Worm (Caenorhabditis elegans) whole organism, young adult: ENCODE results near the gene C24H11.1.

Experiments used
- B0035.1 ChIP-seq: sonication (generic microtip); optimal IDR thresholded peaks from 2 replicates; lab custom pipeline; 2016; ENCODE audit warnings: missing genetic modification characterization, mild to moderate bottlenecking, missing compliant biosample characterization, missing genotype, missing genetic modification reagents
- F22D6.2 ChIP-seq: sonication (generic microtip); optimal IDR thresholded peaks from 2 replicates; lab custom pipeline; 2016; ENCODE audit warnings: mild to moderate bottlenecking, missing genetic modification characterization, missing compliant biosample characterization
- F23B12.7 ChIP-seq: sonication (generic microtip); optimal IDR thresholded peaks from 2 replicates; lab custom pipeline; 2017; ENCODE audit warnings: missing genetic modification characterization, mild to moderate bottlenecking, missing compliant biosample characterization, antibody characterized with exemption, moderate library complexity; ENCODE audit not compliant: insufficient read depth
- F49E8.2 ChIP-seq: sonication (generic microtip); optimal IDR thresholded peaks from 3 replicates; lab custom pipeline; 2017; ENCODE audit warnings: missing genetic modification characterization, mild to moderate bottlenecking, missing compliant biosample characterization, antibody characterized with exemption, moderate library complexity; ENCODE audit not compliant: insufficient read depth
- F52B5.7 ChIP-seq: sonication (generic microtip); optimal IDR thresholded peaks from 2 replicates; lab custom pipeline; 2016; ENCODE audit warnings: mild to moderate bottlenecking, missing genetic modification characterization, missing compliant biosample characterization
- T26A5.8 ChIP-seq: sonication (generic microtip); optimal IDR thresholded peaks from 2 replicates; lab custom pipeline; 2016; ENCODE audit warnings: missing genetic modification characterization, missing compliant biosample characterization
- Y56A3A.18 ChIP-seq: fragments of 200-800 bp; sonication (Bioruptor generic); IDR thresholded peaks from 2 replicates; pipeline ENCODE4 v1.3.6; 2022; ENCODE audit warnings: missing genetic modification reagents, missing genetic modification characterization, missing compliant biosample characterization
- Y67H2A.10 ChIP-seq: fragments of 200-800 bp; sonication (Bioruptor generic); conservative IDR thresholded peaks from 2 replicates; pipeline ENCODE4 v1.3.6; 2022; ENCODE audit warnings: missing genetic modification reagents, missing genetic modification characterization, missing compliant biosample characterization
- Y79H2A.3 ChIP-seq: fragments of 200-800 bp; sonication (Bioruptor generic); conservative IDR thresholded peaks from 2 replicates; pipeline ENCODE4 v1.3.6; 2022; ENCODE audit warnings: missing genetic modification reagents, missing genetic modification characterization, missing compliant biosample characterization
- Y95B8A.8 ChIP-seq: fragments of 200-800 bp; sonication (Bioruptor generic); IDR thresholded peaks from 2 replicates; pipeline ENCODE4 v1.3.6; 2022; ENCODE audit warnings: missing genetic modification reagents, missing genetic modification characterization, missing compliant biosample characterization
- atf-7 ChIP-seq: sonication (generic microtip); optimal IDR thresholded peaks from 2 replicates; lab custom pipeline; 2017; ENCODE audit warnings: mild to moderate bottlenecking, missing genetic modification characterization, missing compliant biosample characterization
- attf-6 ChIP-seq: fragments of 200-800 bp; sonication (Bioruptor generic); IDR thresholded peaks from 2 replicates; pipeline ENCODE4 v1.3.6; 2022; ENCODE audit warnings: missing genetic modification reagents, missing genetic modification characterization, missing compliant biosample characterization
- bed-2 ChIP-seq: fragments of 200-800 bp; sonication (Bioruptor generic); IDR thresholded peaks from 2 replicates; pipeline ENCODE4 v1.3.6; 2022; ENCODE audit warnings: missing genetic modification reagents, missing genetic modification characterization, missing compliant biosample characterization
- ceh-27 ChIP-seq: fragments of 200-800 bp; sonication (Bioruptor generic); optimal IDR thresholded peaks from 2 replicates; lab custom pipeline; 2018; ENCODE audit warnings: mild to moderate bottlenecking, missing genetic modification characterization, moderate library complexity, missing compliant biosample characterization
- ceh-79 ChIP-seq: sonication (generic microtip); optimal IDR thresholded peaks from 2 replicates; lab custom pipeline; 2017; ENCODE audit warnings: mild to moderate bottlenecking, missing genetic modification characterization, missing compliant biosample characterization
- egrh-3 ChIP-seq: fragments of 200-800 bp; sonication (Bioruptor generic); IDR thresholded peaks from 2 replicates; pipeline ENCODE4 v1.3.6; 2022; ENCODE audit warnings: missing genetic modification reagents, missing genetic modification characterization, missing compliant biosample characterization
- ets-4 ChIP-seq: fragments of 200-800 bp; sonication (Bioruptor generic); optimal IDR thresholded peaks from 2 replicates; lab custom pipeline; 2018; ENCODE audit warnings: mild to moderate bottlenecking, missing genetic modification characterization, missing compliant biosample characterization
- hlh-12 ChIP-seq: sonication (generic microtip); optimal IDR thresholded peaks from 2 replicates; lab custom pipeline; 2016; ENCODE audit warnings: missing genetic modification characterization, missing compliant biosample characterization
- hlh-26 ChIP-seq: fragments of 200-800 bp; sonication (Bioruptor generic); conservative IDR thresholded peaks from 2 replicates; pipeline ENCODE4 v1.3.6; 2022; ENCODE audit warnings: missing genetic modification reagents, missing genetic modification characterization, missing compliant biosample characterization
- hmg-1.2 ChIP-seq: fragments of 200-800 bp; sonication (Bioruptor generic); IDR thresholded peaks from 2 replicates; pipeline ENCODE4 v1.3.6; 2022; ENCODE audit warnings: missing genetic modification reagents, missing genetic modification characterization, missing compliant biosample characterization
- lin-26 ChIP-seq: fragments of 200-800 bp; sonication (Bioruptor generic); IDR thresholded peaks from 2 replicates; pipeline ENCODE4 v1.3.6; 2022; ENCODE audit warnings: missing genetic modification reagents, missing genetic modification characterization, missing compliant biosample characterization
- lin-40 ChIP-seq: sonication (generic microtip); optimal IDR thresholded peaks from 2 replicates; lab custom pipeline; 2016; ENCODE audit warnings: missing genetic modification characterization, mild to moderate bottlenecking, missing compliant biosample characterization, missing genotype, missing genetic modification reagents
- lin-54 ChIP-seq: fragments of 200-800 bp; sonication (Bioruptor generic); optimal IDR thresholded peaks from 2 replicates; lab custom pipeline; 2018; ENCODE audit warnings: mild to moderate bottlenecking, missing genetic modification characterization, missing compliant biosample characterization
- lsl-1 ChIP-seq: fragments of 200-800 bp; sonication (Bioruptor generic); optimal IDR thresholded peaks from 2 replicates; lab custom pipeline; 2018; ENCODE audit warnings: mild to moderate bottlenecking, missing genetic modification characterization, moderate library complexity, missing compliant biosample characterization
- madf-10 ChIP-seq: sonication (generic microtip); optimal IDR thresholded peaks from 2 replicates; lab custom pipeline; 2016; ENCODE audit warnings: mild to moderate bottlenecking, missing genetic modification characterization, missing compliant biosample characterization
- madf-6 ChIP-seq: fragments of 200-800 bp; sonication (Bioruptor generic); IDR thresholded peaks from 2 replicates; pipeline ENCODE4 v1.3.6; 2022; ENCODE audit warnings: missing genetic modification reagents, missing genetic modification characterization, missing compliant biosample characterization
- madf-8 ChIP-seq: fragments of 200-800 bp; sonication (Bioruptor generic); conservative IDR thresholded peaks from 2 replicates; pipeline ENCODE4 v1.3.6; 2022; ENCODE audit warnings: missing genetic modification reagents, missing genetic modification characterization, missing compliant biosample characterization
- mxl-1 ChIP-seq: sonication (generic microtip); optimal IDR thresholded peaks from 2 replicates; lab custom pipeline; 2016; ENCODE audit warnings: missing genetic modification characterization, missing compliant biosample characterization
- nfya-2 ChIP-seq: fragments of 200-800 bp; sonication (Bioruptor generic); IDR thresholded peaks from 2 replicates; pipeline ENCODE4 v1.3.6; 2022; ENCODE audit warnings: missing genetic modification reagents, missing genetic modification characterization, missing compliant biosample characterization
- rec-8 ChIP-seq, 2 experiments: sonication (generic microtip); optimal IDR thresholded peaks; 2 replicates each; lab custom pipeline; 2016; ENCODE audit warnings: mild to moderate bottlenecking in 2 of 2, missing genetic modification characterization in 2 of 2, missing genetic modification reagents in 2 of 2, missing genotype in 2 of 2, missing biosample characterization in 1 of 2, missing compliant biosample characterization in 1 of 2, moderate library complexity in 1 of 2
- sea-2 ChIP-seq: fragments of 200-800 bp; sonication (Bioruptor generic); IDR thresholded peaks from 2 replicates; pipeline ENCODE4 v1.3.6; 2022; ENCODE audit warnings: missing genetic modification characterization, missing compliant biosample characterization
- snpc-1.1 ChIP-seq: sonication (generic microtip); optimal IDR thresholded peaks from 2 replicates; lab custom pipeline; 2017; ENCODE audit warnings: missing genetic modification characterization, mild to moderate bottlenecking, missing compliant biosample characterization, antibody characterized with exemption, moderate library complexity, missing genotype, missing genetic modification reagents; ENCODE audit not compliant: insufficient read depth
- snpc-1.3 ChIP-seq: sonication (generic microtip); optimal IDR thresholded peaks from 2 replicates; lab custom pipeline; 2017; ENCODE audit warnings: missing genetic modification characterization, mild to moderate bottlenecking, missing compliant biosample characterization, antibody characterized with exemption, moderate library complexity, missing genotype, missing genetic modification reagents; ENCODE audit not compliant: insufficient read depth
- snpc-3.4 ChIP-seq: sonication (generic microtip); optimal IDR thresholded peaks from 2 replicates; lab custom pipeline; 2017; ENCODE audit warnings: missing genetic modification characterization, mild to moderate bottlenecking, missing compliant biosample characterization, antibody characterized with exemption, moderate library complexity, missing genotype, missing genetic modification reagents
- snpc-4 ChIP-seq, 5 experiments: fragments of 150-350 bp in 1 of 5; sonication (generic microtip) in 4 of 5; optimal IDR thresholded peaks; 2 replicates each; lab custom pipeline; 2014 to 2018; ENCODE audit warnings: missing genetic modification characterization in 5 of 5, missing biosample characterization in 3 of 5, antibody characterized with exemption in 2 of 5, mild to moderate bottlenecking in 2 of 5, missing compliant biosample characterization in 2 of 5, missing genotype in 2 of 5, moderate library complexity in 2 of 5, missing genetic modification reagents in 1 of 5
- somi-1 ChIP-seq: fragments of 200-800 bp; sonication (Bioruptor generic); optimal IDR thresholded peaks from 2 replicates; lab custom pipeline; 2018; ENCODE audit warnings: mild to moderate bottlenecking, missing genetic modification characterization, missing compliant biosample characterization
- zfh-2 ChIP-seq: fragments of 200-800 bp; sonication (Bioruptor generic); conservative IDR thresholded peaks from 2 replicates; pipeline ENCODE4 v1.3.6; 2022; ENCODE audit warnings: missing genetic modification reagents, missing genetic modification characterization, missing compliant biosample characterization
- ztf-25 ChIP-seq: fragments of 200-800 bp; sonication (Bioruptor generic); IDR thresholded peaks from 2 replicates; pipeline ENCODE4 v1.3.6; 2022; ENCODE audit warnings: missing genetic modification reagents, missing genetic modification characterization, missing compliant biosample characterization
- ztf-26 ChIP-seq: sonication (generic microtip); optimal IDR thresholded peaks from 2 replicates; lab custom pipeline; 2017; ENCODE audit warnings: missing genetic modification characterization, missing compliant biosample characterization
- ztf-28 ChIP-seq: fragments of 200-800 bp; sonication (Bioruptor generic); IDR thresholded peaks from 2 replicates; pipeline ENCODE4 v1.3.6; 2022; ENCODE audit warnings: missing genetic modification reagents, missing genetic modification characterization, missing compliant biosample characterization
- ztf-3 ChIP-seq: fragments of 200-800 bp; sonication (Bioruptor generic); optimal IDR thresholded peaks from 2 replicates; lab custom pipeline; 2018; ENCODE audit warnings: mild to moderate bottlenecking, missing genetic modification characterization, missing compliant biosample characterization

Gene C24H11.1

DNA sequence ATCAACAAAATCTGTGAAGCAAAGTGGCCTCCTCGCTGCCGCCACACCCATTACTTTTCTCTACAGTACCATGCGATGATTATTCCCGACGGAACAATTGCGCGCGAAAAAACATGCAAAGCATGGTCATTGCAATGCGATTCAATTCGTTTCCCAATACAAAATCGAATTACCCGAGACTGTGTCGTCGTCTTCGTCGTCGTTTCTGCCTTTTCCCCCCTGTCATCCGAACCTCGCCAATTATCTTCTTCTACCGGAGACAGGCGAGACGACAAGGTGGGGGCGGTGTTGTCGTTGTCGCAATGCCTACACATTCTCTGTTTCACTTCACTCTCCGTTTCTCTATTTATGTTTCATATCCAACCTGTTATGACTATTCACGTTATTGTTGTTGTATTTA, 24.4 kb downstream of the C24H11.1 start:
- TF ChIP-seq zfh-2: 0 out of 2 replicates have a peak, but pooled peaks have one; percentile 7
- no peak for TF ChIP-seq Y56A3A.18
- TF ChIP-seq, all 124 proteins: peak for 1

DNA sequence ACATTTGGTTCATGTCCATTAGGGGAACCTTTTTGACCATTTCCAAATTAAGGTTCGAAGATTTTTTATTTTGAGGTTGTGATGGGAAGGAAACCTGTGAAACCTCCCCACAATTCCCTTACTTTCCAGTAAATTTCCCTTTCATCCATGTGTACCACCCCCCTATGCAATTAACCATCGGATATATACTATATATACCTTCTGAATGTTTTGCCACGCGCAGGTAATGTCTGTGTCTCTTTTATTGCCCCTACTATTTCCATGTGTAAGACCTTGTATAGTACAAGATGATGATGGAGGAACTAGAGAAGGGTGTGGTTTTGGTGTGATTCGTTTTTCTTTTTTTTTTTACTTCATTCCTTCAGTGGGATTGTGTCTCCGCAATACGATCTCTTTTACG, 27.2 kb downstream of the C24H11.1 start:
- TF ChIP-seq lin-40 (tag; lab: Kevin White, UChicago) (peak; percentile 7), madf-8 (GFP tag; lab: Robert Waterston, UW) (no peak)

DNA sequence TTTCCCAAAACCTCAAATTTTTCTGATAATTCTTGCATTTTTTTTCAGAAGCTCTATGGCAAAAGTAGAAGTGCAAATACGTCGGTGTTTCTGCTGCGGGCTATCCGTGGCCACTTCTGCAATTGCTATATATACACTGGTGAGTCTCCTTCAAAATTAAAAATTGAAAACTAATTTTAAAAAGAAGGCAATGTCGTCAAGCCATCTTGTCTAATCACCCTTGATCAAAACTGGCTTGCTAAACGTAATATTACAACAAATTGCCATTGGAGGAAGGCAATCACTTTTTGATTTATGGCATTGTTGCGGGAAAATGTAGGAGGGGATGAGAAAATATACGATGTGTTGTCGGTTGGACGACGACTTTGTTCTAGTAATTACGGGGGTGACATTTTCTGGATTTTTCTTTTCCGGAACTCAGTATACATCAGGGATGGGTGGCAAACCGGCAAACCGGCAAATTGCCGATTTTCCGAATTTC, 29.1 kb downstream of the C24H11.1 start, which contains the start of gene C18D11.1:
Gene C18D11.1, plus strand, starts transcription at position 51 of the 481 bp plus-strand sequence.
- TF ChIP-seq F49E8.2 (no peak), lin-54 (GFP tag; lab: Kevin White, UChicago) (no peak), ztf-25 (GFP tag; lab: Robert Waterston, UW) (no peak), ztf-28 (GFP tag; lab: Robert Waterston, UW) (no peak), bed-2 (GFP tag; lab: Robert Waterston, UW) (no peak), lin-26 (GFP tag; lab: Robert Waterston, UW) (no peak), ceh-27 (GFP tag; lab: Kevin White, UChicago) (no peak)
- TF ChIP-seq, all 124 proteins: peak for 0

DNA sequence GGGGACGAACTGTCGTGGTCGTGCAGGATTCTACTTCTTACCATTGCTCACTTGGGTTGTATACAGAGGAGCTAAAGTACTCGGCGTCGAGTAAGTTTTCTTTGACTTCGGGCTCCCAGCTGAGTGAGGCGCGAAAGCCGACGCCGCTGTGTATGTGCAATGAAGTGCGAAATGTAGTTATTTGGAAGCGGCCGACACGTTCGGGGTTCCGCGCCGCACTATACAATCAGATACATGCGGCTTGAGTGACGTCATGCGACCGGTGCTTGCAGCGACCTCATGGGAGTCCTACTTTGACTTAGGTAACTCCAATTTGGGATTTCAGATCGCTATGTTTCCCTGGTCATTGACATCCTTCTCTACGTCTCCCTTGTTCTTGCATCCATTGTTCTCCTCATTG, 30.4 kb downstream of the C24H11.1 start:
- no peak for TF ChIP-seq nfya-2 (GFP tag; lab: Robert Waterston, UW)
- TF ChIP-seq mxl-1: no peak
- no peak for TF ChIP-seq F22D6.2 (tag; lab: Kevin White, UChicago)
- TF ChIP-seq egrh-3 (GFP tag; lab: Robert Waterston, UW): no peak
- no peak for TF ChIP-seq bed-2 (GFP tag; lab: Robert Waterston, UW)
- TF ChIP-seq snpc-1.3: no peak
- TF ChIP-seq lin-40 (tag; lab: Kevin White, UChicago): no peak
- no peak for TF ChIP-seq T26A5.8 (tag; lab: Kevin White, UChicago)
- no peak for TF ChIP-seq atf-7 (tag; lab: Kevin White, UChicago)
- no peak for TF ChIP-seq rec-8 (tag; optimal IDR thresholded peaks at IDR 0.05; lab: Kevin White, UChicago)
- TF ChIP-seq ztf-25 (GFP tag; lab: Robert Waterston, UW): no peak
- TF ChIP-seq snpc-1.1 (tag; lab: Kevin White, UChicago): peak; percentile 49
- 0 out of 2 replicates have a peak, but pooled peaks have one; percentile 7 for TF ChIP-seq madf-6 (GFP tag; lab: Robert Waterston, UW)
- no peak for TF ChIP-seq F23B12.7 (tag; lab: Kevin White, UChicago)
- TF ChIP-seq Y95B8A.8 (GFP tag; lab: Robert Waterston, UW): no peak
- TF ChIP-seq madf-10 (tag; lab: Kevin White, UChicago): no peak
- no peak for TF ChIP-seq ceh-79 (tag; lab: Kevin White, UChicago)
- no peak for TF ChIP-seq hlh-12
- TF ChIP-seq ztf-26 (tag; lab: Kevin White, UChicago): no peak
- TF ChIP-seq snpc-4 (GFP tag; optimal IDR thresholded peaks at IDR 0.05; lab: Kevin White, UChicago): peak; percentile 26
- peak in 2 of 4 experiments; percentile 80 for TF ChIP-seq snpc-4 (tag; optimal IDR thresholded peaks at IDR 0.05; lab: Kevin White, UChicago)
- no peak for TF ChIP-seq lsl-1 (GFP tag; lab: Kevin White, UChicago)
- TF ChIP-seq hlh-26: no peak
- no peak for TF ChIP-seq Y67H2A.10 (GFP tag; lab: Robert Waterston, UW)
- no peak for TF ChIP-seq somi-1 (GFP tag; lab: Kevin White, UChicago)
- peak; percentile 36; the same call in 1 of the 2 replicates for TF ChIP-seq hmg-1.2 (GFP tag; lab: Robert Waterston, UW)
- TF ChIP-seq ztf-3: no peak
- TF ChIP-seq snpc-3.4: no peak
- no peak for TF ChIP-seq sea-2 (GFP tag; lab: Robert Waterston, UW)
- no peak for TF ChIP-seq ets-4 (GFP tag; lab: Kevin White, UChicago)
- TF ChIP-seq F52B5.7 (tag; lab: Kevin White, UChicago): no peak
- TF ChIP-seq B0035.1 (tag; lab: Kevin White, UChicago): no peak
- TF ChIP-seq attf-6 (GFP tag; lab: Robert Waterston, UW): no peak
- no peak for TF ChIP-seq Y79H2A.3 (GFP tag; lab: Robert Waterston, UW)
